Worm (Caenorhabditis elegans): Measurements from ENCODE around the gene miga-1.

ce11 chrV:12377256-12377655, 23.4 kb downstream of the miga-1 start, which contains the start of gene K01D12.1:
- TF ChIP-seq fkh-10 (GFP tag; optimal IDR thresholded peaks at IDR 0.05) = no peak
- no peak for TF ChIP-seq nhr-11 (tag; optimal IDR thresholded peaks at IDR 0.05)
- no peak for TF ChIP-seq mep-1 (tag; optimal IDR thresholded peaks at IDR 0.05)
- no peak for TF ChIP-seq nhr-42 (GFP tag; IDR thresholded peaks at IDR 0.05)

Data from whole organism, L4 larva.